Worm (Caenorhabditis elegans) whole organism, L1 larva: ENCODE measurements around the gene nars-2.

Experiments
- C34B4.2 ChIP-seq: sonication (generic microtip); optimal IDR thresholded peaks from 2 replicates; lab custom pipeline; 2017; ENCODE audit warnings: mild to moderate bottlenecking, missing genetic modification characterization, missing compliant biosample characterization
- Y116A8C.19 ChIP-seq: sonication (generic microtip); optimal IDR thresholded peaks from 2 replicates; lab custom pipeline; 2016; ENCODE audit warnings: missing compliant biosample characterization, missing genetic modification characterization, borderline replicate concordance
- ceh-8 ChIP-seq: fragments of 200-800 bp; sonication (Bioruptor generic); optimal IDR thresholded peaks from 2 replicates; lab custom pipeline; 2018; ENCODE audit warnings: mild to moderate bottlenecking, missing genetic modification characterization, moderate library complexity, missing compliant biosample characterization
- dsc-1 ChIP-seq: sonication (generic microtip); optimal IDR thresholded peaks from 2 replicates; lab custom pipeline; 2016; ENCODE audit warnings: mild to moderate bottlenecking, missing genetic modification characterization, missing compliant biosample characterization
- efl-1 ChIP-seq, 4 experiments: fragments of 150-350 bp; optimal IDR thresholded peaks in 3 of 4; peaks in 1 of 4; 1 replicate in 1 of 4; 2 replicates in 3 of 4; lab custom pipeline; 2014; ENCODE audit warnings: missing biosample characterization in 2 of 4, missing genetic modification characterization in 2 of 4, missing genetic modification reagents in 2 of 4
- efl-3 ChIP-seq: fragments of 200-800 bp; sonication (Bioruptor generic); optimal IDR thresholded peaks from 2 replicates; lab custom pipeline; 2018; ENCODE audit warnings: mild to moderate bottlenecking, missing genetic modification characterization, missing compliant biosample characterization
- elt-2 ChIP-seq: sonication (generic microtip); optimal IDR thresholded peaks from 2 replicates; lab custom pipeline; 2016; ENCODE audit warnings: missing genetic modification characterization, mild to moderate bottlenecking, inconsistent platforms, missing compliant biosample characterization, missing genetic modification reagents
- elt-3 ChIP-seq, 6 experiments: fragments of 150-350 bp in 1 of 6; sonication (generic microtip); optimal IDR thresholded peaks; 2 replicates each; lab custom pipeline; 2017 to 2018; ENCODE audit warnings: missing biosample characterization in 6 of 6, missing genetic modification characterization in 6 of 6, inconsistent platforms in 1 of 6
- fos-1 ChIP-seq: fragments of 150-350 bp; optimal IDR thresholded peaks from 2 replicates; lab custom pipeline; 2014; ENCODE audit warnings: missing biosample characterization, missing genetic modification characterization
- irx-1 ChIP-seq: sonication (generic microtip); optimal IDR thresholded peaks from 2 replicates; lab custom pipeline; 2016; ENCODE audit warnings: missing genetic modification characterization, missing compliant biosample characterization
- jun-1 ChIP-seq: fragments of 150-350 bp; optimal IDR thresholded peaks from 2 replicates; lab custom pipeline; 2014; ENCODE audit warnings: missing biosample characterization, missing genetic modification reagents, missing genetic modification characterization
- lin-35 ChIP-seq, 2 experiments: fragments of 150-350 bp; optimal IDR thresholded peaks; 2 replicates each; lab custom pipeline; 2014; ENCODE audit warnings: missing biosample characterization in 2 of 2, missing genetic modification characterization in 2 of 2, missing genetic modification reagents in 2 of 2
- mab-9 ChIP-seq: fragments of 200-800 bp; sonication (Bioruptor generic); IDR thresholded peaks from 2 replicates; pipeline ENCODE4 v1.3.6; 2022; ENCODE audit warnings: missing genetic modification reagents, missing genetic modification characterization, missing compliant biosample characterization
- nhr-12 ChIP-seq: sonication (generic microtip); optimal IDR thresholded peaks from 2 replicates; lab custom pipeline; 2017; ENCODE audit warnings: missing biosample characterization, missing genetic modification characterization
- nhr-28 ChIP-seq: fragments of 150-350 bp; optimal IDR thresholded peaks from 2 replicates; lab custom pipeline; 2014; ENCODE audit warnings: missing biosample characterization, missing genetic modification characterization
- nhr-84 ChIP-seq: sonication (generic microtip); optimal IDR thresholded peaks from 2 replicates; lab custom pipeline; 2017; ENCODE audit warnings: missing biosample characterization, missing genetic modification characterization
- nhr-90 ChIP-seq: sonication (generic microtip); optimal IDR thresholded peaks from 2 replicates; lab custom pipeline; 2016; ENCODE audit warnings: mild to moderate bottlenecking, missing genetic modification characterization, missing compliant biosample characterization; ENCODE audit not compliant: poor library complexity
- tbx-2 ChIP-seq: sonication (generic microtip); optimal IDR thresholded peaks from 2 replicates; lab custom pipeline; 2016; ENCODE audit warnings: missing genetic modification characterization, missing compliant biosample characterization
- zag-1 ChIP-seq: fragments of 150-350 bp; optimal IDR thresholded peaks from 2 replicates; lab custom pipeline; 2014; ENCODE audit warnings: missing biosample characterization, missing genetic modification characterization

nars-2 gene

DNA sequence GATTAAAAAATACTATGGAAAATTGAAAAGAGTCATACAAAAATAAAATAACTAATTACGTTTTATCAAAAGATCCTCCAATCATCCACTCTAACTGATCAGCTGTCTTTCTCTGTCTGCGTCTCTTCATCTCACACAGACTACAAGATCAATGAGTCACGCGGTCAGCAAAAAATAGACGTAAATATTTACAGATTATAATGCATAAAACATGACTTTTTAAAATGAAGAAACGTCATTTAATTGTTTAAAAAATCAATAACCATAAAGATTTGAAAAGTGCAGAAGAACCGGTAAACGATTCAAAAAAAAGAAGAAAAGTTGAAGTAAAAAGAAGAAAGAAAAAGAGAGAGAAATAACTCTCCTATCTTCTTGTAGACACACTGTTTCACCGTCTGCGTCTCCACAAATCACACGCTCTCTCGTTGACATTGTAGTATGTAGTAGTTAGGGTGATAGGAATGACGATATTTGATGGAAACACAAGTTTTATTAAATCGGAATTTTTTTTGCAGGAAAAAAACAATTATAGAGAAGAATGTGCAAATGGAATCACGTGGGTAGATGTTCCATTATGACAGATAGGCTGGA is 55.7 kb downstream of the nars-2 start (continued):
- TF ChIP-seq lin-35 (GFP tag; optimal IDR thresholded peaks at IDR 0.05; lab: Kevin White, UChicago) (peak in 1 of 2 experiments; percentile 58), efl-3 (GFP tag; lab: Kevin White, UChicago) (no peak), elt-3 (tag; optimal IDR thresholded peaks at IDR 0.05; lab: Kevin White, UChicago) (peak in 2 of 6 experiments; percentile 66 to 82), jun-1 (peak; percentile 5)

DNA sequence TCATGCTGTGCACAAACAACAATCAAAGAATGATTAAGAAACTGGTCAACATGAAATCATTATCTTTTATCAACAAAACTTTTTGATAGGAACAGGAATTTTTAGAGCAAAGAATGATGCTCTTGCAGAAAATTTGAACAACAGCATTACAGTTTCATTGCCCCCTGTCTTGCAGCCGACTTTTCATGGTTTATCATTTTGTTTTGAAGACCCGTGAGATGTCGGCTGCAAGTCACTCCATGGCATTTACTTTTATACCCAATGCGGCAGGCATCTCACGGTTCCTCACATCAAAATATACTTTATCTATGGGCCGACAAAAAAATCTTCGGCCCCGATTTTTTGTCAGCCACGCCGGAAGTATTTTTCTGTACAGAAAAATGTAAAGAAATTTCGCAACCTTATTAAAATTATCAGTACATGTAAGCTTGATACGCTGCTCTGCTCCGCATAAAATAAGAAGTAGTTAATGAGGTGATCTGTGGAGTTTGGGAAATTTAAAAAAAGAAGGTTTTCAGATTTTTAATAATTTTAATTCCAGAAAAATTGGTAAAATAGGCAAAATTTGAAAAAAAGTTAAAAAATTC is 57.0 kb downstream of the nars-2 start:
- peak; percentile 0 for TF ChIP-seq elt-2 (tag; lab: Kevin White, UChicago)
- TF ChIP-seq ceh-8 (GFP tag; lab: Kevin White, UChicago) = no peak

ce11 chrIII:11442556-11442955 is 58.0 kb downstream of the nars-2 start, which contains the start of gene sbp-1:
TSS of gene sbp-1 (minus strand) at chrIII:11442566.
- TF ChIP-seq irx-1 (tag; lab: Kevin White, UChicago) (no peak), elt-2 (tag; lab: Kevin White, UChicago) (peak; percentile 49), nhr-12 (no peak), C34B4.2 (tag; lab: Kevin White, UChicago) (no peak), nhr-90 (tag; lab: Kevin White, UChicago) (no peak), nhr-28 (no peak), lin-35 (GFP tag; optimal IDR thresholded peaks at IDR 0.05; lab: Kevin White, UChicago) (peak in 1 of 2 experiments; percentile 10), Y116A8C.19 (tag; lab: Kevin White, UChicago) (no peak), tbx-2 (no peak), mab-9 (no peak), efl-1 (optimal IDR thresholded peaks at IDR 0.05; lab: Kevin White, UChicago) (no peak), efl-1 (GFP tag; optimal IDR thresholded peaks at IDR 0.05 in 1 of 2; lab: Kevin White, UChicago) (peak in 1 of 2 experiments; percentile 35), nhr-84 (tag; lab: Kevin White, UChicago) (no peak), fos-1 (tag; lab: Kevin White, UChicago) (no peak), dsc-1 (tag; lab: Kevin White, UChicago) (no peak), zag-1 (tag; lab: Kevin White, UChicago) (no peak)
